Fruit fly (Drosophila melanogaster): ENCODE data around the gene Chd1.

The Chd1 gene

DNA sequence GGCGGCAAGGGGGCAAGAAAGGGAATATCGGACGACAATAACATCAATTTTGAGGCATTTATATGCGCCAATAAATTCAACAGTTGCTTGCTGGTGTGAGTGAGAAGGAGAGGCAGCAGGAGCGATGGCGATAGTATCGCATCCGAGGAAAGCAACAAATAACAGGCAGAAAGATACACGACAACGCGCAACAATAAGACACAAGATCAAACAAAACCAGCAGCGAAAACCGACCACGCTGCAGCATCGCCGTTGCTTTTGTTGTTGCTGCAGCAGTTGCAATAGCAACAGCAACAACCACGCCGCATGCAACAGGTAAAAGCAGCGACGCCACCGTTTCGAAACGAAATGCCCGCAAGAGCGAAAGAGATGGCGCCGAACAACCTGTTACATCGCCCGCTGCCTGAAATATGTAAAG is 13.0 kb upstream of the Chd1 start:
- TF ChIP-seq dac (GFP tag; optimal IDR thresholded peaks at IDR 0.05) (no peak), Met (GFP tag; optimal IDR thresholded peaks at IDR 0.05) (no peak), svp (GFP tag) (no peak), spab (GFP tag; optimal IDR thresholded peaks at IDR 0.05) (no peak), Eip75B (GFP tag; optimal IDR thresholded peaks at IDR 0.05) (no peak), vri (GFP tag; optimal IDR thresholded peaks at IDR 0.05) (no peak), CG4318 (GFP tag; optimal IDR thresholded peaks at IDR 0.05) (no peak)

- no peak for TF ChIP-seq CG34406 (GFP tag; optimal IDR thresholded peaks at IDR 0.05)
- TF ChIP-seq fkh (GFP tag; optimal IDR thresholded peaks at IDR 0.05) = peak; percentile 69
- peak; percentile 38 for TF ChIP-seq Eip78C (GFP tag)
- TF ChIP-seq eg (GFP tag; IDR thresholded peaks at IDR 0.05) = 0 out of 3 replicates have a peak, but pooled peaks have one; percentile 9
Measured at dm6 chr2L:2999609-3000008, 12.1 kb upstream of the Chd1 start.

dm6 chr2L:2999113-2999512 is 11.6 kb upstream of the Chd1 start, which contains the start of gene Ccdc85:
Gene Ccdc85, plus strand, starts transcription at chr2L:2999286.
- TF ChIP-seq Sox14 (GFP tag; optimal IDR thresholded peaks at IDR 0.05) = peak; percentile 12
- TF ChIP-seq CG15336 (GFP tag; IDR thresholded peaks at IDR 0.05) = no peak
- TF ChIP-seq esn (GFP tag; optimal IDR thresholded peaks at IDR 0.05) = peak; percentile 26
- 0 out of 3 replicates have a peak, but pooled peaks have one; percentile 7 for TF ChIP-seq CG6163 (GFP tag; IDR thresholded peaks at IDR 0.05)
- peak; percentile 4 for TF ChIP-seq CG1621 (tag; optimal IDR thresholded peaks at IDR 0.05)
- TF ChIP-seq Eip78C (GFP tag) = peak; percentile 41

DNA sequence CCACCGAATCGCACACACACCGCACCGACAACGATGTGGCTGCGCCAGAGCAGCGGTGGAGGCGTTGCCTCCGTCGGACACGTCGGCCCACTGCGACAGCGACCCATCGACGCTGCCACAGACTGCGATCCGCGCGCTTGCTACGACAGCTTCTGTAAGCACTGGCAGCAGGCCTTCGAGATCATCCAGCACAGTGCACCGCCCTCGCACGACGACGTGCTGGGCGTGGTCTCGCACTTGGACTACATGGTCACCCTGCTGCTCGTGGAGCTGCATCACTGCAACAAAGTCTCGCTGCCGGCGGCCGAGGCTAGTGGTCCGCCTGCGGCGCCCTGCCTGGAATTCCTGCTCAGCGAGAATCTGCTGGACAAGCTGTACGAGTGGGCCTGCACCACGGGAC is 6.2 kb upstream of the Chd1 start:
- TF ChIP-seq topi (GFP tag; optimal IDR thresholded peaks at IDR 0.05) = no peak
- no peak for TF ChIP-seq CG10631 (GFP tag; optimal IDR thresholded peaks at IDR 0.05)
- no peak for TF ChIP-seq CG8632 (GFP tag; optimal IDR thresholded peaks at IDR 0.05)
- TF ChIP-seq acj6 (GFP tag; optimal IDR thresholded peaks at IDR 0.05) = no peak
- TF ChIP-seq spab (GFP tag; optimal IDR thresholded peaks at IDR 0.05) = no peak
- no peak for TF ChIP-seq dsx (GFP tag; optimal IDR thresholded peaks at IDR 0.05; ENCODE audit: poor library complexity, severe bottlenecking)
- no peak for TF ChIP-seq CG9139 (GFP tag; optimal IDR thresholded peaks at IDR 0.05)
- TF ChIP-seq pdm3 (GFP tag; optimal IDR thresholded peaks at IDR 0.05) = no peak
- no peak for TF ChIP-seq Hr4 (GFP tag; optimal IDR thresholded peaks at IDR 0.05)
- no peak for TF ChIP-seq CG8319 (GFP tag; optimal IDR thresholded peaks at IDR 0.05)
- TF ChIP-seq ss (GFP tag; optimal IDR thresholded peaks at IDR 0.05) = no peak
- TF ChIP-seq fkh (GFP tag; optimal IDR thresholded peaks at IDR 0.05) = no peak

- TF ChIP-seq spab (GFP tag; optimal IDR thresholded peaks at IDR 0.05) (no peak), fkh (GFP tag; optimal IDR thresholded peaks at IDR 0.05) (peak; percentile 60)
Measured at dm6 chr2L:2993236-2993635, 5.7 kb upstream of the Chd1 start.

DNA sequence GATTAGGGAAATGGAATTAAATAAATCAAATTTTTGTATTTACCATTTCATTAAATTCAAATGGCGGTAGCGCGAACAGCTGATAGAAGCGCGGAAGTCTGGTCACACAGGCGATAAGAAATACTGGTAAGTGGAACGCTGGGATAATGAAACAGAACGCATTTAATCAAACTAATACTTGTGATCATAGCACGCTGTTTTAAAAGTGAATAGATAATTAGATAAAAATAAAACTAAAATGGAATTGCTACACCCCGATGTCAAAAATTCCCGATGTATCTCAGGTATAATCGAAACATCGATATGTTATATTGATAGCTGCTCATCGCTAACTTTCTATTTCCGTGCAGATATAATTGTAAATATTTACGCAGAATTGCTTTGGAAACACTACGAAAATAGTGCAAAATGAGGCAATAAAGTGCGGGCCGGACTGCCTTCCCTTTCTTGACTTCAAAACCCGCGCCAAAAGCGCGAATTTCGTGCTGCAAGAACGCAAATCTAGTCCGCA is 5.2 kb upstream of the Chd1 start, which contains the start of the genes okr and CG3558:
TSS of gene okr (minus strand) at position 96 of the 511 bp plus-strand sequence.
TSS of gene CG3558 (plus strand) at position 207 of the 511 bp plus-strand sequence.
- peak; percentile 71 for TF ChIP-seq fkh (GFP tag; optimal IDR thresholded peaks at IDR 0.05)
- peak; percentile 13 for TF ChIP-seq lz (GFP tag; optimal IDR thresholded peaks at IDR 0.05)
- no peak for TF ChIP-seq fd59A (GFP tag; optimal IDR thresholded peaks at IDR 0.05)
- peak; percentile 32 for TF ChIP-seq esn (GFP tag; optimal IDR thresholded peaks at IDR 0.05)
- no peak for TF ChIP-seq dsx (GFP tag; optimal IDR thresholded peaks at IDR 0.05; ENCODE audit: poor library complexity, severe bottlenecking)
- TF ChIP-seq dac (GFP tag; optimal IDR thresholded peaks at IDR 0.05) = no peak
- no peak for TF ChIP-seq achi (GFP tag; optimal IDR thresholded peaks at IDR 0.05)
- peak; percentile 75 for TF ChIP-seq Eip78C (GFP tag)
- peak; percentile 79 for TF ChIP-seq Blimp-1 (GFP tag; optimal IDR thresholded peaks at IDR 0.05)
- TF ChIP-seq CG7368 (GFP tag; optimal IDR thresholded peaks at IDR 0.05) = no peak

Measured in whole organism, prepupa.